Fruit fly (Drosophila melanogaster) whole organism, embryonic: ENCODE results near the gene Aldh.
A peak's percentile ranks its signal among the peaks of the same experiment; 100 is the strongest.

Experiments
- CG10543 ChIP-seq: fragments of 200-800 bp; sonication (Bioruptor generic); optimal IDR thresholded peaks from 3 replicates; lab custom pipeline; 2017; ENCODE audit warnings: missing biosample characterization, mild to moderate bottlenecking, missing genetic modification characterization, moderate library complexity
- CG11093 ChIP-seq: fragments of 200-800 bp; sonication (Bioruptor generic); IDR thresholded peaks from 3 replicates; pipeline ENCODE4 v1.3.6; 2022; ENCODE audit warnings: missing biosample characterization, missing genetic modification characterization
- CG14965 ChIP-seq: fragments of 200-800 bp; sonication (Bioruptor generic); optimal IDR thresholded peaks from 2 replicates; lab custom pipeline; 2016; ENCODE audit warnings: missing biosample characterization, missing genetic modification characterization, borderline replicate concordance
- CG18599 ChIP-seq: fragments of 200-800 bp; sonication (Bioruptor generic); optimal IDR thresholded peaks from 3 replicates; lab custom pipeline; 2017; ENCODE audit warnings: missing biosample characterization, missing genetic modification characterization, mild to moderate bottlenecking, moderate library complexity, missing genetic modification reagents
- CG32767 ChIP-seq: fragments of 200-800 bp; sonication (Bioruptor generic); IDR thresholded peaks from 2 replicates; pipeline ENCODE4 v1.3.6; 2022; ENCODE audit warnings: missing biosample characterization, missing genetic modification characterization
- CG8359 ChIP-seq: fragments of 200-800 bp; sonication (Bioruptor generic); optimal IDR thresholded peaks from 2 replicates; lab custom pipeline; 2017; ENCODE audit warnings: missing biosample characterization, mild to moderate bottlenecking, missing genetic modification characterization, borderline replicate concordance
- CG9609 ChIP-seq: fragments of 200-800 bp; sonication (Bioruptor generic); optimal IDR thresholded peaks from 3 replicates; lab custom pipeline; 2016; ENCODE audit warnings: missing biosample characterization, missing genetic modification characterization
- Camta ChIP-seq: fragments of 200-800 bp; sonication (Bioruptor generic); optimal IDR thresholded peaks from 2 replicates; lab custom pipeline; 2016; ENCODE audit warnings: missing biosample characterization, missing genetic modification characterization
- Deaf1 ChIP-seq: fragments of 200-800 bp; optimal IDR thresholded peaks from 3 replicates; lab custom pipeline; 2019; ENCODE audit warnings: missing biosample characterization, mild to moderate bottlenecking, missing genetic modification characterization, moderate library complexity
- HHEX ChIP-seq: fragments of 200-800 bp; sonication (Bioruptor generic); optimal IDR thresholded peaks from 3 replicates; lab custom pipeline; 2017; ENCODE audit warnings: missing biosample characterization, mild to moderate bottlenecking, missing genetic modification characterization, missing genetic modification reagents
- HmgZ ChIP-seq: fragments of 200-800 bp; sonication (Bioruptor generic); optimal IDR thresholded peaks from 2 replicates; lab custom pipeline; 2018; ENCODE audit warnings: missing biosample characterization, mild to moderate bottlenecking, missing genetic modification characterization
- Lim3 ChIP-seq: fragments of 200-800 bp; sonication (Bioruptor generic); IDR thresholded peaks from 2 replicates; pipeline ENCODE4 v1.3.6; 2022; ENCODE audit warnings: missing biosample characterization, missing genetic modification characterization
- Max ChIP-seq: fragments of 200-800 bp; sonication (Bioruptor generic); optimal IDR thresholded peaks from 2 replicates; lab custom pipeline; 2016; ENCODE audit warnings: missing biosample characterization, mild to moderate bottlenecking, missing genetic modification characterization
- Med ChIP-seq: fragments of 200-800 bp; sonication (Bioruptor generic); peaks from one replicate; lab custom pipeline; 2016; ENCODE audit warnings: missing biosample characterization, missing genetic modification characterization, mild to moderate bottlenecking, inconsistent platforms, moderate library complexity
- Six4 ChIP-seq: fragments of 200-800 bp; sonication (Bioruptor generic); optimal IDR thresholded peaks from 2 replicates; lab custom pipeline; 2016; ENCODE audit warnings: missing biosample characterization, missing genetic modification characterization
- Stat92E ChIP-seq, 3 experiments: fragments of >200 bp in 2 of 3; fragments of 200-800 bp in 1 of 3; sonication (Bioruptor generic) in 1 of 3; optimal IDR thresholded peaks; 2 replicates each; lab custom pipeline; 2017 to 2019; ENCODE audit warnings: missing biosample characterization in 3 of 3, missing genetic modification characterization in 3 of 3, mild to moderate bottlenecking in 1 of 3, moderate library complexity in 1 of 3
- TFAM ChIP-seq: fragments of 200-800 bp; sonication (Bioruptor generic); optimal IDR thresholded peaks from 2 replicates; lab custom pipeline; 2017; ENCODE audit warnings: missing biosample characterization, missing genetic modification characterization, inconsistent platforms
- Tbp ChIP-seq: fragments of >200 bp; optimal IDR thresholded peaks from 2 replicates; lab custom pipeline; 2018; ENCODE audit warnings: missing biosample characterization, missing genetic modification characterization
- Vsx1 ChIP-seq: fragments of 200-800 bp; sonication (Bioruptor generic); optimal IDR thresholded peaks from 2 replicates; lab custom pipeline; 2017; ENCODE audit warnings: missing biosample characterization, mild to moderate bottlenecking, missing genetic modification characterization, missing genetic modification reagents
- ac ChIP-seq: fragments of 200-800 bp; sonication (Bioruptor generic); optimal IDR thresholded peaks from 3 replicates; lab custom pipeline; 2017; ENCODE audit warnings: missing biosample characterization, mild to moderate bottlenecking, missing genetic modification characterization
- bcd ChIP-seq: fragments of 200-800 bp; sonication (Bioruptor generic); optimal IDR thresholded peaks from 2 replicates; lab custom pipeline; 2017; ENCODE audit warnings: missing biosample characterization, mild to moderate bottlenecking, missing genetic modification characterization
- cad ChIP-seq: fragments of >200 bp; optimal IDR thresholded peaks from 2 replicates; lab custom pipeline; 2017; ENCODE audit warnings: missing biosample characterization, missing genetic modification characterization
- caup ChIP-seq: fragments of 200-800 bp; sonication (Bioruptor generic); optimal IDR thresholded peaks from 3 replicates; lab custom pipeline; 2017; ENCODE audit warnings: missing biosample characterization, mild to moderate bottlenecking, missing genetic modification characterization, moderate library complexity; ENCODE audit not compliant: severe bottlenecking
- disco-r ChIP-seq: fragments of 200-800 bp; sonication (Bioruptor generic); optimal IDR thresholded peaks from 2 replicates; lab custom pipeline; 2016; ENCODE audit warnings: missing biosample characterization, missing genetic modification characterization
- emc ChIP-seq: fragments of 200-800 bp; sonication (Bioruptor generic); optimal IDR thresholded peaks from 2 replicates; lab custom pipeline; 2016; ENCODE audit warnings: missing biosample characterization, missing genetic modification characterization
- eve ChIP-seq, 2 experiments: fragments of >200 bp; optimal IDR thresholded peaks; 2 replicates each; lab custom pipeline; 2017; ENCODE audit warnings: missing biosample characterization in 2 of 2, missing genetic modification characterization in 2 of 2
- fru ChIP-seq: fragments of >200 bp; optimal IDR thresholded peaks from 2 replicates; lab custom pipeline; 2017
- pfk ChIP-seq: fragments of 200-800 bp; sonication (Bioruptor generic); optimal IDR thresholded peaks from 2 replicates; lab custom pipeline; 2018; ENCODE audit warnings: missing biosample characterization, mild to moderate bottlenecking, missing genetic modification characterization, moderate library complexity
- pum ChIP-seq: fragments of 200-800 bp; sonication (Bioruptor generic); optimal IDR thresholded peaks from 2 replicates; lab custom pipeline; 2016; ENCODE audit warnings: missing biosample characterization, missing genetic modification characterization
- sc ChIP-seq, 3 experiments: fragments of >200 bp in 2 of 3; fragments of 200-800 bp in 1 of 3; sonication (Bioruptor generic) in 1 of 3; optimal IDR thresholded peaks; 2 replicates in 2 of 3; 3 replicates in 1 of 3; lab custom pipeline; 2017; ENCODE audit warnings: mild to moderate bottlenecking in 1 of 3, missing biosample characterization in 1 of 3, missing genetic modification characterization in 1 of 3, missing genetic modification reagents in 1 of 3
- schlank ChIP-seq: fragments of 200-800 bp; sonication (Bioruptor generic); optimal IDR thresholded peaks from 2 replicates; lab custom pipeline; 2018; ENCODE audit warnings: missing biosample characterization, mild to moderate bottlenecking, missing genetic modification characterization
- slp2 ChIP-seq: fragments of 200-800 bp; sonication (Bioruptor generic); optimal IDR thresholded peaks from 2 replicates; lab custom pipeline; 2016; ENCODE audit warnings: missing biosample characterization, missing genetic modification characterization
- ssp ChIP-seq: fragments of 200-800 bp; sonication (Bioruptor generic); IDR thresholded peaks from 2 replicates; pipeline ENCODE4 v1.3.6; 2022; ENCODE audit warnings: missing biosample characterization, missing genetic modification characterization
- yki ChIP-seq: fragments of >200 bp; optimal IDR thresholded peaks from 3 replicates; lab custom pipeline; 2018

Gene Aldh

DNA sequence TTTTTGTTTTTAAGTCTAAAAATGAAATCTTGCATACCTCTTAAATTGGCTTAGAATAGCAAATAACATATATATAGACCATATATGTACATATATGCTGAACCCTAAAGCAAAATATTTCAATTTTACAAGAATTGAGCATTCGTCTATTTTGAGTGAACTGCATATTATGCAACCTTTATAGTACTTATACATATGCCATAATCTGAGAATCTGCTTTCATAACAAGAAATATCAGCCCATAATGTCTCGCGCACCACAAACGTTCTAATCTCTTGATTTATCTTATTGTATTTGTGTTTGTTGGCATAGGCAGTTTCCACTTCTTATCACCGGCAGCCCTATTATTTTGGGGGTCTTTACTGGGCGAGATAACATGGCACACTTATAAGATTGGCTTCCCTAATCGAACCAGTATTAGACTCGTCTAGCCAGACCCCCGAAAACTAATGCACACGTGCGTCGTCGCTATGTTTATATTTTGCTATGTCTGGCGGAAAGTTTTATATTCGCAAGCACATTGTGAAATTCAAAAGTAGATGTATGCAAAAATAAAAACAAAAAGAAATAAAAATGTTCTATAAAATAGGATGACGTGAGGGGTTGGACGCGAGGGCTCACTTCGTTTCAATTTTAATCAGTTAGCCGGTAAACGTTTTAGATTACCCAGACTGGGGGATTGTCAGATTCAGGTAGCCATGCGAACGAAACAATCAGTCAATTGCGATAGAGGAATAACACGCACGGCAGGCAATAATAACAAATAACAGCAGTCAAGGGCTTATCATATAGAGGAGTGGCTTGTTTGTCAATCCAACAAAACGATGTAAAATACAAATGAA, 2.0 kb downstream of the Aldh start (continued):
- TF ChIP-seq pfk, result no peak
- no peak for TF ChIP-seq Lim3 (GFP tag; lab: Robert Waterston, UW)
- TF ChIP-seq eve (GFP tag; optimal IDR thresholded peaks at IDR 0.05; lab: Kevin White, UChicago), result peak in 1 of 2 experiments; percentile 42
- no peak for TF ChIP-seq Vsx1 (GFP tag; lab: Kevin White, UChicago)
- TF ChIP-seq Stat92E (GFP tag; optimal IDR thresholded peaks at IDR 0.05; lab: Kevin White, UChicago), result no peak
- TF ChIP-seq CG9609 (GFP tag; lab: Kevin White, UChicago), result no peak
- TF ChIP-seq schlank (tag; lab: Kevin White, UChicago), result peak; percentile 19
- no peak for TF ChIP-seq slp2 (GFP tag; lab: Kevin White, UChicago)
- TF ChIP-seq Six4 (GFP tag; lab: Kevin White, UChicago), result no peak
- no peak for TF ChIP-seq HHEX (GFP tag; lab: Kevin White, UChicago)
- no peak for TF ChIP-seq Camta (GFP tag; lab: Kevin White, UChicago)
- TF ChIP-seq Med (GFP tag; lab: Kevin White, UChicago), result peak; percentile 81
- no peak for TF ChIP-seq ssp (GFP tag; lab: Robert Waterston, UW)
- no peak for TF ChIP-seq TFAM (GFP tag; lab: Kevin White, UChicago)
- TF ChIP-seq bcd (GFP tag; lab: Kevin White, UChicago), result no peak
- no peak for TF ChIP-seq pum (GFP tag; lab: Kevin White, UChicago)
- no peak for TF ChIP-seq yki
- no peak for TF ChIP-seq CG14965 (GFP tag; lab: Kevin White, UChicago)

dm6 chr2L:9393284-9393683, 6.1 kb downstream of the Aldh start:
- TF ChIP-seq CG8359 (GFP tag; lab: Kevin White, UChicago), result peak; percentile 94

DNA sequence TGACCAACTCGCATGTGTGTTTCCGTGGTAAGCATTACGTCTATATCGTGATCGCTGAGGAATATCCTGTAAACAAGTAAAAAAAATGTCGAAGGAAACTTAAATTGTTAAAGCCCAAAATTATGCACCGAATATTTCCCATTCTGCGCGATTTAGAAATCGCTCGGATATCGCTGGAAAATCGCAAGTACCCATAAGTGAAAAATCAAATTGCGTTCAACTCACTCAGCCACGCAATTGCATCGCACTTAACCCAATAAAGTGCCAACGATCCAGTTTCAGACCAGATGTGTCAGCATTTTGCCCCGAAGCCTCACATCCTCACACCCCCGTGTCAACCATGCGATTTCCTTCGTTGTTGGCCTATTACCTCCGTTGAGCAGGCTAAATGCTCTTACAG, 9.2 kb downstream of the Aldh start:
- TF ChIP-seq CG18599, result no peak
- TF ChIP-seq disco-r (GFP tag; lab: Kevin White, UChicago), result no peak
- no peak for TF ChIP-seq Deaf1
- no peak for TF ChIP-seq cad (GFP tag; lab: Kevin White, UChicago)
- peak; percentile 99 for TF ChIP-seq CG8359 (GFP tag; lab: Kevin White, UChicago)

DNA sequence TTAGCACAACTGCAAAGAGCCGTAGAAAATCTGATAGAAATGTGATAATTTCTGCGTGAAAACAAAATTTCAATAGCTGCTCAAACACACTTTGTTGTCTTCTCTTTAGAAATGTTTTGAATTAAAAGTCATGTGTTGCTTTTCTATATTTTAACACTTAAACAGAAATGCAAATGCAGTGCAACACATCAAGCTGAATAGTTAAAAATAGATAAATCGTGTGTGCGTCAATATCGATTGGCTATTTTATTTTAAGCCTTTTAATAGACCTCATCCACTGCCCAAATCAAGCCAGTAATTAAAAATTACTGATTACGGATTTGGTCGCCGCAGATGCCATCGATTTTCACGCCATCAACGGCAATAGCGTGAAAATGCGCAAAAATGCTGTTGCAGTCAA, 10.7 kb downstream of the Aldh start, which contains the start of gene CG4438:
CG4438 (minus strand) TSS at position 101 of the 400 bp plus-strand sequence.
- TF ChIP-seq HmgZ (no peak), ac (GFP tag; lab: Kevin White, UChicago) (no peak), Max (GFP tag; lab: Kevin White, UChicago) (no peak), sc (optimal IDR thresholded peaks at IDR 0.05; lab: Kevin White, UChicago) (no peak), sc (GFP tag; optimal IDR thresholded peaks at IDR 0.05; lab: Kevin White, UChicago) (no peak), Tbp (GFP tag; lab: Kevin White, UChicago) (no peak), caup (GFP tag; lab: Kevin White, UChicago) (no peak), CG11093 (GFP tag; lab: Robert Waterston, UW) (no peak), emc (GFP tag; lab: Kevin White, UChicago) (no peak), CG10543 (GFP tag; lab: Kevin White, UChicago) (no peak), fru (lab: Kevin White, UChicago) (no peak), CG32767 (GFP tag; lab: Robert Waterston, UW) (no peak)
